Fruit fly (Drosophila melanogaster): ENCODE measurements around the gene CG3719.

Gene CG3719

DNA sequence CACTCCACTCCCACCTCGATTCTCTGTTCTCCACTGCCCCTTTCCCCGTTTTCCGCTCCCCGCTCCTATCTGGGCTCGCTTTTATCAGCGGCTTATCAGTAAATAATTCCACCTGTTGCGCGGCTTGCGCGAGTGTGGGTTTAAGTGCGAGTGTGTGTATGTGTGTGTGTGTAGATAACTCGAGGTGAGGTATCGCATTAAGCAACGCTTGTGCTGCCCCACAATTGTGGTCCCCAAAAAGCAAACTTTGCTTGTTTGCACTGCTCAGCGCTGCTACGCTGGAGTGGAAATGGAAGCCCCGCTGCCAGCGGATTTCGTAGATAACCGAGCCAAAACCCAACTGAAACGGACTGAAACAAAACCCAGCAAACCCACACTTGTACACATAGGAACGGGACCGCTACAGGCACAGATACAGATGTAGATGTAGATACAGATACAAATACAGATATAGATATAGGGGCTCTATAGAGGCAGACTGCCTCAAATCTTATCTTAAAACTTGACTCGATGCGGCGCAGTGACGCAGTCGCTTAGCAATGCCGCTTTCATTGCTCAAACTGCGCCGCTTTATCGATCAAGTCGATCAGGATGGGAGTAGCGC lies 7.0 kb upstream of the CG3719 start:
- TF ChIP-seq CTCF (optimal IDR thresholded peaks at IDR 0.05) (no peak), CG8478 (optimal IDR thresholded peaks at IDR 0.05) (no peak)

DNA sequence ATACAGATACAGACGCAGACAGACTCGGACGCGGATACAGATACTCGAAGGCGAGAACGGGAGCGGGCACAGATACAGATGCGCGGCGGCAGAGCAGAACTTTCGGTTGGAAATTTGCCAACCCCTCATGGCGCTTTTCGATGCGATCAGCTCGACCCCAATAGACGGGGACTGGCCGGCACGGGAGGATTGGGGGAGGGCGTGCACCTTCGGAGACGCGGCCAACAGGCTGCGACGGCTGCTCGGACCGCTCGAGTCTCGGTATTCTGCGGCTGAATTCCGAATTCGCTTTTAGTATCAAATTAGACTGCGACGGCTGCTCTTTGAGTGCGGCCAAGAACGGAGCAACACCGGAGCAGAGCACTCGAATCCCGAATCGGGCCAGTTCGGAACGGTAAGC lies 4.0 kb upstream of the CG3719 start:
- no peak for TF ChIP-seq CTCF (optimal IDR thresholded peaks at IDR 0.05)
- TF ChIP-seq CG8478 (optimal IDR thresholded peaks at IDR 0.05), result no peak

DNA sequence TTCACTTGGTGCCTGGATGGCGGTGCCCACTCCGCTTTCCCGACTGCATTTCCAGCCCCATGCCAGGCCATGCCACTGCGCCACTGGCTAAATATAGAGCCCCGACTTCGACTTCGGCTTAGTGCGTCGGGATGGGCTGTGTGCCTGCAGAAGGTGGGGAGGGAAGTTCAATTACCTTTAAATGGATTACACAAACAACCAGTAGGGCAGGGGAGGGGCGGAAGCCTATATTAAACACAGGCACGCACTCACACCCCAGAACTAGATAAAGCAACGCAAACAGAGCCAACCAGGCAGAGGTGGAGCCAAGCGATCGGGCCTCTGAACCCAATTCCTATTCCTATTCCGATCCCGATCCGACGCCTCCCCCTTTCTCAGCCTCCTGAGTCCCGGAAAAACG lies 2.2 kb upstream of the CG3719 start:
- TF ChIP-seq CTCF (optimal IDR thresholded peaks at IDR 0.05) (no peak), CG8478 (optimal IDR thresholded peaks at IDR 0.05) (no peak)

DNA sequence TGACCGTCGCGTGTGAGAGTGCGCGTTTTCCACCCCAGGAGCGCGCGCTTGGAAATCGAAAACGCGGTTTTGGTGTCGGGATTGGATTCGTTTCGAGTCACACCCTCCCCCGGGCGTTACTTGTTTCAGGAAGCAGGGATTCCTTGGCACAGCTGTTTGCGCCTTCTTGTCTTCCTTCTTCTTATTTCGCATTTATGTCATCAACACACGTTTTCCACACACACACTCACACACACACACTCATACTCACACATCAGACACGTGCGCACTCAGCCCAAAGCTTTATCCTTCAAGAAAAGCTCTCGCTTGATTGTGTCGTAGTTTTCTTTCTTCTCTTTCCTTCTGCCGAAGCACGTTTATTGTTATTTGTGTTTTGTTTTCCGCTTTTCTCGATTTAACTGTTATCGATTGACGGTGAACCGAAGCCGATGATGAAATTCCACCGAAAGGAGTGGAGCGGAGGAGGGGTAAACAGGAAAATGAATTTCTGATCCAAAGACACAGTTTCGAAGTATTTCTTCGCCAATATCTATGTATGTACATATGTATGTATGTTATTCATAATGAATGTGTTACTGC lies 1.2 kb upstream of the CG3719 start:
- TF ChIP-seq CG8478 (optimal IDR thresholded peaks at IDR 0.05), result no peak
- TF ChIP-seq CTCF (optimal IDR thresholded peaks at IDR 0.05), result no peak

DNA sequence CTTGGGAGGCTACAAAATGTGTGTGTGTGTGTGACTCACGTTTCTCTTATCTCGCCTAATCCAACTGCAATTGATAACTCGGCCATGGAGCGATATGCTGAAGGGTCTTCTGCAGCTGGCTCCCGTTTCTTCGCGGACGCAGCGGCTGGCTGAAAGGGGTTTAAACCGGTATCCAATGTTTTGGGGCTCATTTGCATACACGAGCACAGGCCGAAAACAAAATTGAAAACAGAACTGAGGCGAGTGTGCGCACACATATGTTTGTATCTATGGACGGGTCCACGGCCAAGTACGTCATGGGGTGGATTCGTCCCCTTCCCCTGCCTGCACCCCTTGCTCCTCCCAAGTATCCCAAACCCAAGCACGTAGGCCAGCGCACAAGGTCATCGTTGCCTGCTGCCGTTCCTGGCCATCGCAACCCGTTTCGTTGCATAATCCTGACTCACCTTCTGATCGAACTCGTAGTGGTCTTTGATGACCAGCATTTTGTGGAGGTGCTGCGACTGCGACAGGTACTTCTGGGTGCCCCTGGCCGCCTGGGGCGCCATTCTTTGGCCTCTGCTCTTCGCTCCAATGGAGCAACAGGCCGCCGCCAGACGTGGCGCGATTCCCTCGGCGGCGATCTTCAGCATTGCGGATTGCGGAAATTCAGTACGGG lies 459 bp downstream of the CG3719 start:
- TF ChIP-seq CG8478 (optimal IDR thresholded peaks at IDR 0.05) (no peak), CTCF (optimal IDR thresholded peaks at IDR 0.05) (no peak)

DNA sequence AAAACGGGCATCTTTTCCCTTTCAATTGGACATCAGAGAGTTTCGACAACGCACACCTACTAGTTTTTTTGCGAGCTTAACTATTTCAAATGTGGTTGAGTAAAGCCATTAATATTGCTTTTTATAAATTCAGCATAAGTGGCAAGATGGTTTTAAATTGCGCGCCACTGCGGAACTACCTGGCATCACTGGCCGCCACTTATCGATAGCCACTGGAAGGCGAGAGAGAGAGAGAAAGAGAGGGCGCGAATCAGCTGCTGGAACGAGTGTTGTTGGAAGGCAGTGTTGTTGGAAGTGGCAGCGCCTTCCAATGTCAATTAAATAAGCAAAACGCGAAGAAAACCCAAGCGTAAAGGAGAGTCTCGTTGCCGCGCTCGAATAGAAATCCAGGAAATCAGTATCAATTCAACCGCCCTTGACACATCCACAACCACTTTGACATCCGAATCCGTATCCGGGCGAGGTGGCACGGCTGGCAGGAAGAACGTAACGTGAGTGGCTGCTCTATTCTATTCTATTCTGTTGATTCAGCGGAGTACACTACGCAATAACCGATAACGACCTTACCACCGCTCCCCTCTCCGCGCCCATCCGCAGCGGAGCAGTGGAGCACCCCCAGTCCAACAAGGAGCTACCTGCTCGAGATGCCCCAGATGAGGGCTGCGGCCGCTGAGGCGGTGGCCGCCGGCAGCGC lies 4.9 kb downstream of the CG3719 start, which contains the start of gene AMPKalpha:
TSS of gene AMPKalpha (plus strand) at position 272 of the 694 bp plus-strand sequence.
- TF ChIP-seq CTCF (optimal IDR thresholded peaks at IDR 0.05), result no peak
- no peak for TF ChIP-seq CG8478 (optimal IDR thresholded peaks at IDR 0.05)

DNA sequence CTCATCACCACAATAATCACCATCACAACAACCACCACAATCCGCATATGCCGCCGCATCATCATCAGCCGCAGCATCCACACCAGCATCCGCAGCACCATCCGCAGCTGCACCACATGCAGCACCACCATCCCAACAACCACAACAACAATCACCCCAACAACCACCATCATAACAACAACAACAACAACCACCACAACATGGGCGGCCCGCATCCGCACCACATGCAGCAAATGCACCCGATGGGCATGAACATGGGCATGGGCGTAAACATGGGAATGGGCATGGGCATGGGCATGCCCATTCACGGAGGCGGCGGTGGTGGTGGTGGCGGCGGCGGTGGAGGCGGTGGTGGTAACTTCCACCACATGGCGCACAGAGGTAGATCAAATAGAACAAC lies 7.6 kb downstream of the CG3719 start:
- TF ChIP-seq CG8478 (optimal IDR thresholded peaks at IDR 0.05), result no peak
- TF ChIP-seq CTCF (optimal IDR thresholded peaks at IDR 0.05), result no peak

DNA sequence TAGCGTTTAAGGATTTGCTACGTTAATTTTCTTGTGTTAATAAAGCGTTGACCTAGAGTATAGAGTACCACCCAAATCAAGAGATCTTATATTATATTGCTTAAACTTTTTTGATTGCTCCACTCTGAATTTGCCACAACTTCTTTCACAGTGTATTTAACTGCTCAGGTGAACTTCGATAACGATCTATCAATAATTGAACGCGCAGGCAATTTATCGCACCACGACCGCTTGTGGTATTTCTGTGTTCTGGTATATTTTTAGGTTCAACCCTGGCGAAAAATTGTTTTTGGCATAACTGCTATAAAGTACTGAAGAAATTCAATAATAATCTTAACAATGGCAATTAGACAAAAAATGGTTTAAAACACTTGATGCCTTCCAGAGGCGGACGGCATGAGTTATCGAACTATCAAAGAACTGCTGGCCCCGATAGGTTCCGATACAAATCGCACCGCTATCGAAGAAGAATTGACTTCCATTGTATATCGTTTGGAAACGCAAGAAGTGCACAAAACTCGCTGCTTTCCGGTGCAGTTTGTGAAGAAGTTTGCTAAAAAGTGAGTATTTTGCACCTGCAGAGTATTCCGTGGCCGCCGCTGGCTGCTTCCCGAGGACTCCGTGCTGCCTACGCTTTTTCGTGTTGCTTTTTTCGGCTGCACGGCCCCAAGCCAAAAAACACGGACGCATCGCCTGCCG lies 10.0 kb downstream of the CG3719 start, which contains the start of gene ssx:
TSS of gene ssx (plus strand) at position 477 of the 699 bp plus-strand sequence.
- TF ChIP-seq CTCF (optimal IDR thresholded peaks at IDR 0.05) (peak in 1 of 2 experiments; percentile 20), CG8478 (optimal IDR thresholded peaks at IDR 0.05) (no peak)

DNA sequence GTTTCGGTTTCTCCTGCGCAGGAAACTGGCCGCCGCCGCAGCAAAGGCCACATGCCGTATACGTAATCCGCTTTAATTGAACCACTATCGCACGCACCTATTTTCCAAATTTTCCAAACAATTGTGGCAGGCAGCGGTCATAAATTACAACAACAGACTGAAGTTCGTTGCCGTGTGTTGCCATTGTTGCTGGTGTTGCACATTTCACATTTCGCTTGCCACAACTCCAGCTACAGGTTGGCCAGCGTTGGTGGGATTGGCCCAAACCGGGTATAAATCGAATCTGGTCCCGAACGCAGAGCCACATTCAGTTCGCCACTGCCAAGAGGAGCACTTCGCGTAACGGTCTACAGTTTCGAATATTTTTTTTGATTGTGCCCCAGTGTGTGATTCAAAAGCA lies 11.3 kb downstream of the CG3719 start, which contains the start of gene CG14770:
TSS of gene CG14770 (plus strand) at position 301 of the 400 bp plus-strand sequence.
- TF ChIP-seq CTCF (optimal IDR thresholded peaks at IDR 0.05) (no peak), CG8478 (optimal IDR thresholded peaks at IDR 0.05) (no peak)

DNA sequence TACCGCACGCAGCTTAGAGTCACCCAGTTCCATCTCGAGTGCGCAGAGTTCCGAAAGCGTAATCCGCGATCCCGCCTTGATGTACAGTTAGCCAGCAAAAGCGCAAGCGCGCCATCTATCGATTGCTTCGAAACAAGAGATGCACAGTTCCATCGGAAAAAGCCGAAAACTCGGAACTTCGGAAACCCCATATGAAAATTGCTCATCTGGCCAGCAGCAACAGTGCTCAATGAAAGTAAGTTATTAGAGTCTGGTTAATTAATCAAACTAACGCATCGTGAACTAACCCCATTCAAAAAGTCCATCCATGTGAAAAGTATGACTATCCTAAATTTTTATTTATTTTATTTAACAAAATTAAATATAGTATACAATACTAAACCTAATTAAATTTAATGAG lies 22.8 kb downstream of the CG3719 start, which contains the start of gene png:
TSS of gene png (minus strand) at position 101 of the 400 bp plus-strand sequence.
- peak in 1 of 2 experiments; percentile 31 for TF ChIP-seq CTCF (optimal IDR thresholded peaks at IDR 0.05)
- no peak for TF ChIP-seq CG8478 (optimal IDR thresholded peaks at IDR 0.05)

DNA sequence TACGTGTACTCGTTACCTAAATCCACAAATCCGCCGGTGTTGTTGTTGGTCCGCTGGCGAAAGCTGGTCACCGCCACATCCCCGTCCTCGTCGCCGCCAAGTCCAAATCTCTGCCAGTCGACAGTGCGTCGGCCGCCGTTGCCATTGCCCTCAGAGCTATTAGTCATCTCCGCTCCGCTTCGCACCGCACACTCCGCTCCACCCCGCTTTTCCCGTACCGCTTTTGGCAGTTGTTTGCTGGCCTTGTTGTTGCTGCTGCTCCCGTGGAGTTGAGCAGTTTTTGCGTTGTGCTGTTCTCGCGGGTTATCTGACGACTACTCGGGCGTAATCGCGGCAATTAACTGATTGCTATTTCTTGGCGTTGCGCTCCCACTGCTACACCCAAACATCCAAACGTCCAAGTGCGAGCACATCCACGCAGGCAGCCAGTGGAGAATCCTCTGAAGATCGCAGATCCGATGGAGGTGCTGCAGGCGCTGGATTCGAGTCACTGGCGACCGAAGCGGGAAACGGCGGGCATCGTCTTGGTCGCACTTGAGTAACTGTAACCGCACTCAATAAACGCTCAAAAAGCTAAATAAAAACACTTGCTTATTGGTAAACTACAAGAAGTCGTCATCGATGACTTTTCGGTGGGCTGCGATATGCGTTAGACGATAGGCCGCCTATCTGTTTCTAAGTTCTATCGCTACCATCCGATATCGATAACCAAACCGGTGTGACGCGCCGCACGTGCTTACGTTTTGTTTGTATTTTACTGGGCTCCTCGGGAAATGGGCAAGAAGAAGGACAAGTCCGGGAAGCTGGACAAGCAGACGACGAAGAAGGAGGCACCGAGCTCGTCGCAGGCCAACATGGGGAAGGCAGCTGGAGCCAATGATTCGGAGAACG lies 26.7 kb downstream of the CG3719 start, which contains the start of the genes CG12773 and CG11417:
TSS of gene CG12773 (minus strand) at position 660 of the 891 bp plus-strand sequence.
TSS of gene CG11417 (plus strand) at position 693 of the 891 bp plus-strand sequence.
- TF ChIP-seq CTCF (optimal IDR thresholded peaks at IDR 0.05) (no peak), CG8478 (optimal IDR thresholded peaks at IDR 0.05) (no peak)

DNA sequence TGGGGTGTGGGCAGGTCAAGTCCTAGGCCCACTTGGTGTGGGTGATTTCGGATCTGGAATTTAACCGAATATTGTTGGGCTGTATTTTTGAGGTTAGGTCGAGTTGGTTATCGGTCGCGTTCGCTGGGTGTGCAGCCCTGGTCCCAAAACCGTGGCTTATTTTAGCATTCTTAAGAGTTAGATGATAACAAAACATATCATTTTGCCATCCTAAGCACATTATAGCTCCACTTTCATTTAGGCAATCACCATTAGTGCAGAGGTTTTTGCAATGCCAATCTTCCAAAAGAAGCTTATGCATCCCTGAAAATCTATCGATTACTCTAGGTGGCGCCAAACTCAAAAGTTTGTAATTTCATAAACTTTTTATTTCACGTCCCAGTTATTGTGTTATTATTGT lies 31.0 kb downstream of the CG3719 start, which contains the start of gene MTPAP:
TSS of gene MTPAP (minus strand) at position 103 of the 400 bp plus-strand sequence.
- TF ChIP-seq CG8478 (optimal IDR thresholded peaks at IDR 0.05) (no peak), CTCF (optimal IDR thresholded peaks at IDR 0.05) (peak; percentile 0 to 20)

DNA sequence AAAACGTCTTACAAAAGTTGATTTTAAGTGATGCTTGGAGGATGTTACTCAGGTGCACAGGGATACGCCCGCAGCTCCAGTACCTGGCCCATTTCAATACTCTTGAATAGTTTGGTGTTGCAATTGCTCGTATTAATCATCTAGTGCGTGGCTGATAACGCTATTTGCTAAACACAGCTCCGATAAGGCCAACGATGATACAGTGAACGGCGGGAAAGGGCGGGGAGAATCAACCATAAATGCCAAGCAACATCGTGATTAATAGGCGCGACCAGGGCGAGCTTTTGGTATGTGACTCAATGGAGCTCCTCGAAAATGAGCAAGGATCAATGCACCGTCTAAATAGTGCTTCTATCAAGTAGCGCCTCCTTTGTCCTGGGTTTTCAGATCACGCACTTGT lies 33.4 kb downstream of the CG3719 start:
- TF ChIP-seq CTCF (optimal IDR thresholded peaks at IDR 0.05) (no peak), CG8478 (optimal IDR thresholded peaks at IDR 0.05) (no peak)
